Worm (Caenorhabditis elegans): ENCODE data around the gene F48C5.2.

ce11 chrX:11407682-11408335, 46.3 kb downstream of the F48C5.2 start, which contains the start of gene F08B12.4:
- TF ChIP-seq K02D7.2 (tag; optimal IDR thresholded peaks at IDR 0.05) = no peak
- no peak for TF ChIP-seq mec-3 (tag; optimal IDR thresholded peaks at IDR 0.05; ENCODE audit: borderline replicate concordance)
- TF ChIP-seq pqm-1 (tag; optimal IDR thresholded peaks at IDR 0.05) = no peak
- no peak for TF ChIP-seq nhr-11 (tag; optimal IDR thresholded peaks at IDR 0.05)

Data from whole organism, late embryonic.